Worm (Caenorhabditis elegans) whole organism, mixed stage, embryonic: ENCODE data around the gene let-70.

ENCODE experiments used
- M03D4.4 ChIP-seq: sonication (generic microtip); optimal IDR thresholded peaks from 2 replicates; lab custom pipeline; 2017; ENCODE audit warnings: mild to moderate bottlenecking, missing genetic modification characterization, missing compliant biosample characterization
- blmp-1 ChIP-seq: fragments of 150-350 bp; optimal IDR thresholded peaks from 2 replicates; lab custom pipeline; 2014; ENCODE audit warnings: missing biosample characterization, missing genetic modification characterization
- ceh-39 ChIP-seq: fragments of 150-350 bp; optimal IDR thresholded peaks from 2 replicates; lab custom pipeline; 2014; ENCODE audit warnings: missing biosample characterization, missing genetic modification characterization
- ceh-43 ChIP-seq: fragments of 200-800 bp; sonication (Bioruptor generic); optimal IDR thresholded peaks from 2 replicates; lab custom pipeline; 2018; ENCODE audit warnings: mild to moderate bottlenecking, missing genetic modification characterization, moderate library complexity, missing compliant biosample characterization
- ceh-83 ChIP-seq: fragments of 200-800 bp; sonication (Bioruptor generic); optimal IDR thresholded peaks from 2 replicates; lab custom pipeline; 2018; ENCODE audit warnings: mild to moderate bottlenecking, missing genetic modification characterization, missing compliant biosample characterization
- ces-1 ChIP-seq: fragments of 150-350 bp; optimal IDR thresholded peaks from 2 replicates; lab custom pipeline; 2014; ENCODE audit warnings: missing biosample characterization, missing genetic modification reagents, missing genetic modification characterization
- cnd-1 ChIP-seq: fragments of 200-800 bp; sonication (Bioruptor generic); optimal IDR thresholded peaks from 2 replicates; lab custom pipeline; 2018; ENCODE audit warnings: mild to moderate bottlenecking, missing genetic modification characterization, missing compliant biosample characterization
- drap-1 ChIP-seq: fragments of 200-800 bp; sonication (Bioruptor generic); optimal IDR thresholded peaks from 3 replicates; lab custom pipeline; 2018; ENCODE audit warnings: mild to moderate bottlenecking, missing genetic modification characterization, missing compliant biosample characterization
- elt-3 ChIP-seq: fragments of 150-350 bp; optimal IDR thresholded peaks from 2 replicates; lab custom pipeline; 2014; ENCODE audit warnings: missing biosample characterization, missing genetic modification characterization
- flh-1 ChIP-seq: fragments of 200-800 bp; sonication (Bioruptor generic); optimal IDR thresholded peaks from 2 replicates; lab custom pipeline; 2018; ENCODE audit warnings: mild to moderate bottlenecking, missing genetic modification characterization, moderate library complexity, missing compliant biosample characterization
- ham-2 ChIP-seq: fragments of 200-800 bp; sonication (Bioruptor generic); optimal IDR thresholded peaks from 2 replicates; lab custom pipeline; 2018; ENCODE audit warnings: mild to moderate bottlenecking, missing genetic modification characterization, missing compliant biosample characterization
- hlh-1 ChIP-seq: fragments of 150-350 bp; optimal IDR thresholded peaks from 2 replicates; lab custom pipeline; 2014; ENCODE audit warnings: missing biosample characterization, missing genetic modification reagents, missing genetic modification characterization
- lin-13 ChIP-seq: fragments of 150-350 bp; optimal IDR thresholded peaks from 2 replicates; lab custom pipeline; 2014; ENCODE audit warnings: missing biosample characterization, missing genetic modification characterization
- lsy-2 ChIP-seq: fragments of 150-350 bp; optimal IDR thresholded peaks from 2 replicates; lab custom pipeline; 2014; ENCODE audit warnings: missing biosample characterization, missing genetic modification characterization
- mab-5 ChIP-seq: fragments of 150-350 bp; optimal IDR thresholded peaks from 2 replicates; lab custom pipeline; 2014; ENCODE audit warnings: missing biosample characterization, missing genetic modification characterization
- mep-1 ChIP-seq: fragments of 150-350 bp; optimal IDR thresholded peaks from 2 replicates; lab custom pipeline; 2017; ENCODE audit warnings: missing biosample characterization, missing genetic modification reagents, missing genetic modification characterization, inconsistent platforms
- mls-2 ChIP-seq: sonication (generic microtip); optimal IDR thresholded peaks from 2 replicates; lab custom pipeline; 2016; ENCODE audit warnings: mild to moderate bottlenecking, missing genetic modification characterization, moderate library complexity, missing compliant biosample characterization
- nhr-12 ChIP-seq: fragments of 150-350 bp; optimal IDR thresholded peaks from 2 replicates; lab custom pipeline; 2014; ENCODE audit warnings: missing biosample characterization, missing genetic modification characterization
- nhr-2 ChIP-seq: fragments of 150-350 bp; optimal IDR thresholded peaks from 2 replicates; lab custom pipeline; 2014; ENCODE audit warnings: missing biosample characterization, missing genetic modification characterization
- nhr-237 ChIP-seq: fragments of 150-350 bp; optimal IDR thresholded peaks from 2 replicates; lab custom pipeline; 2014; ENCODE audit warnings: missing biosample characterization, missing genetic modification characterization
- nhr-76 ChIP-seq: sonication (generic microtip); optimal IDR thresholded peaks from 2 replicates; lab custom pipeline; 2017; ENCODE audit warnings: missing biosample characterization, missing genetic modification characterization
- pha-4 ChIP-seq: fragments of 150-350 bp; optimal IDR thresholded peaks from 2 replicates; lab custom pipeline; 2018; ENCODE audit warnings: missing biosample characterization, missing genetic modification reagents, missing genetic modification characterization
- sem-2 ChIP-seq: fragments of 200-800 bp; sonication (Bioruptor generic); optimal IDR thresholded peaks from 2 replicates; lab custom pipeline; 2018; ENCODE audit warnings: mild to moderate bottlenecking, missing genetic modification characterization, missing compliant biosample characterization
- snpc-4 ChIP-seq: fragments of 150-350 bp; optimal IDR thresholded peaks from 2 replicates; lab custom pipeline; 2014; ENCODE audit warnings: missing biosample characterization, missing genetic modification characterization
- sptf-1 ChIP-seq: sonication (generic microtip); optimal IDR thresholded peaks from 2 replicates; lab custom pipeline; 2017; ENCODE audit warnings: mild to moderate bottlenecking, missing genetic modification characterization, moderate library complexity, missing compliant biosample characterization
- unc-120 ChIP-seq: sonication (generic microtip); optimal IDR thresholded peaks from 2 replicates; lab custom pipeline; 2017; ENCODE audit warnings: missing genetic modification characterization, missing compliant biosample characterization; ENCODE audit not compliant: poor library complexity, severe bottlenecking
- unc-39 ChIP-seq: fragments of 150-350 bp; optimal IDR thresholded peaks from 2 replicates; lab custom pipeline; 2014; ENCODE audit warnings: missing biosample characterization, missing genetic modification characterization
- unc-62 ChIP-seq: fragments of 150-350 bp; optimal IDR thresholded peaks from 2 replicates; lab custom pipeline; 2014; ENCODE audit warnings: missing biosample characterization, missing genetic modification reagents, missing genetic modification characterization
- zip-8 ChIP-seq: fragments of 150-350 bp; optimal IDR thresholded peaks from 2 replicates; lab custom pipeline; 2014; ENCODE audit warnings: missing biosample characterization, missing genetic modification characterization
- ztf-11 ChIP-seq: fragments of 150-350 bp; optimal IDR thresholded peaks from 2 replicates; lab custom pipeline; 2014; ENCODE audit warnings: missing biosample characterization, missing genetic modification characterization

The let-70 gene

DNA sequence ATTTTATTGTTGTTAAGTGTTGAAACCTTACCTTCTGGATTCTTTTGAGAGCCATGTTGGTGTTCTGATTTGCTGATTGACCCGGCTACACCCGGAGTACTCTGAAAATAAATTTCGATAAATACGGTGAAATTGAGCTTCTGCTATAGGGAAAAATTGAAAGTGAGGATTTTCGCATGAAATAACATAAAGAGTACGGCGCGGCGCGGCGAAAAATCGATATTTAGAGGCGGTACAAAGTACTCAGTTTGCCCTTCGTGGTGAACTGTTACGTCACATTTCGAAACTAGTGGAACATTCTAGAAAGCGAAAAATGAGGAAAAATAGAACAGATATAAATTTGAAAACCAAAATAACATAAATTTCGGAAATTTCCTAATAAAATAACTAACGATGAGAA is at the start of gene let-70:
Gene let-70, minus strand, starts transcription at position 101 of the 400 bp plus-strand sequence.
- TF ChIP-seq zip-8 (tag; lab: Kevin White, UChicago), result peak; percentile 14
- no peak for TF ChIP-seq sem-2
- TF ChIP-seq ztf-11 (tag; lab: Kevin White, UChicago), result no peak
- TF ChIP-seq mep-1 (tag; lab: Kevin White, UChicago), result no peak

DNA sequence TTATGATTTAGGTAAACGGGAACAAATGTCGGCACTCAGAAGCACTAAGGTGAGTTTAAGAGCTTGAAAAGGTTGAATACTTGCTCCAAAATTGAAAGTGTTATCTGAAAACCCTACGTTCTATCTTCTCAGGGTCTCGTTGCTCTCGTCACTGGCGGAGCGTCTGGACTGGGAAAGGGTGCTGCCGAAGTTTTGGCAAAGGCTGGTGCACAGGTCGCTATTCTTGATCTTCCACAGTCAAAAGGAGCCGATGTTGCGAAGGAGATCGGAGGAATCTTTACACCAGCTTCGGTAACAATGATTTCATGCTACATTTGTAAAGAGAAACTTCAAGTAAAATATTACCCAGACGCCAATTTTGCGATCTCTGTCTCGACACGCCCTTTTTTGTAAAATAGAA is 49.2 kb upstream of the let-70 start, which contains the start of gene ard-1:
Gene ard-1, plus strand, starts transcription at position 12 of the 400 bp plus-strand sequence.
- TF ChIP-seq hlh-1, result no peak
- no peak for TF ChIP-seq unc-120
- TF ChIP-seq sptf-1 (tag; lab: Kevin White, UChicago), result no peak
- no peak for TF ChIP-seq mab-5 (tag; lab: Kevin White, UChicago)
- no peak for TF ChIP-seq unc-62 (GFP tag; lab: Kevin White, UChicago)
- TF ChIP-seq ztf-11 (tag; lab: Kevin White, UChicago), result no peak
- no peak for TF ChIP-seq ceh-39
- TF ChIP-seq ces-1 (GFP tag; lab: Kevin White, UChicago), result no peak
- no peak for TF ChIP-seq pha-4 (tag; lab: Kevin White, UChicago)
- no peak for TF ChIP-seq lsy-2 (tag; lab: Kevin White, UChicago)
- no peak for TF ChIP-seq nhr-237
- TF ChIP-seq M03D4.4, result no peak
- TF ChIP-seq sem-2, result no peak
- TF ChIP-seq snpc-4 (tag; lab: Kevin White, UChicago), result no peak
- TF ChIP-seq, all 35 proteins: peak for 0

DNA sequence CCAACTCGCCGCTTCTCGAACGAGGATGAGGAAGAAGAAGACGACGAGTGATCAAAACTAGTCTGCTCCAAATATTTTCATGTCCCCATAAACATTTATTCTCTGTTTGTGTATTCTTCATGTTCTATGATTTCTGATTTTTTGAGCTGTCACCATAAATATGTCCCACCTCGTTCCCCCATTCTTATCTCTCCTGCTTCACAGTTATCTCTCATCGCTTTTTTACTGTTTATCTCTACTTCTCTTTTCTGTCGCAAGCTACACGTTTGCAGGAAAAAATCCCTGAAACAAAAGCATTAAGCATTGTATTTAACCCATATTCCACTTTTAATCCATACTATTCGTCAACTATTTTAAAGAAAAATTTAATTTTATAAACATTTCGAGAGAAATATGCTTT is 48.7 kb upstream of the let-70 start:
- no peak for TF ChIP-seq cnd-1 (tag; lab: Kevin White, UChicago)
- TF ChIP-seq mls-2 (tag; lab: Kevin White, UChicago), result no peak
- TF ChIP-seq unc-39 (tag; lab: Kevin White, UChicago), result no peak
- TF ChIP-seq lsy-2 (tag; lab: Kevin White, UChicago), result no peak
- TF ChIP-seq sem-2, result no peak
- no peak for TF ChIP-seq drap-1 (GFP tag; lab: Kevin White, UChicago)
- no peak for TF ChIP-seq ceh-83 (GFP tag; lab: Kevin White, UChicago)
- no peak for TF ChIP-seq pha-4 (tag; lab: Kevin White, UChicago)
- no peak for TF ChIP-seq ham-2 (GFP tag; lab: Kevin White, UChicago)

DNA sequence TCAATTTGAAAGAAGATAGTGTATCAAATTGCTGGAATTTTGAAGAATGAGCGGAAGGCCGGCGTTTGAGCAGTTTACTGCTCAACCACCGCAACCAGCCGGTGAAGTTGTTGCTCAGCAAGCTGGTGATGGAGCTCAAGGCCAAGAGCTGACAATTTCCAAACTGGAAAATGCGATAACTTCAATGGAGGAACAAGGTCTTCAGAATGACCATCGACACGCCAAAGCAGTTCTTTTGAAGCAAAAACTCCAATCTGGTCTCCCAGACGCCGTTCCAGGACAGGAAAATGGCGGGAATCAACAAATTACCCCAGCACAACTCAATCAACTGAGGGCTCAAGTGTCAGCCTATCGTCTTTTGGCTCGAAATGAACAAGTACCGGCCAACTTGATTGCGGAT is 44.0 kb upstream of the let-70 start:
- TF ChIP-seq mab-5 (tag; lab: Kevin White, UChicago), result no peak
- TF ChIP-seq nhr-12 (tag; lab: Kevin White, UChicago), result no peak
- TF ChIP-seq unc-62 (GFP tag; lab: Kevin White, UChicago), result no peak
- TF ChIP-seq unc-39 (tag; lab: Kevin White, UChicago), result no peak
- TF ChIP-seq hlh-1, result no peak
- no peak for TF ChIP-seq blmp-1
- no peak for TF ChIP-seq snpc-4 (tag; lab: Kevin White, UChicago)
- no peak for TF ChIP-seq ham-2 (GFP tag; lab: Kevin White, UChicago)
- TF ChIP-seq ceh-83 (GFP tag; lab: Kevin White, UChicago), result no peak
- no peak for TF ChIP-seq ces-1 (GFP tag; lab: Kevin White, UChicago)
- TF ChIP-seq M03D4.4, result no peak
- TF ChIP-seq mep-1 (tag; lab: Kevin White, UChicago), result no peak
- TF ChIP-seq, all 35 proteins: peak for 0

DNA sequence TGAATTAATAATTGTTTCAGACTA is 43.8 kb upstream of the let-70 start, which contains the start of gene swsn-4:
Gene swsn-4, plus strand, starts transcription at position 21 of the 24 bp plus-strand sequence.
- no peak for TF ChIP-seq unc-62 (GFP tag; lab: Kevin White, UChicago)
- TF ChIP-seq ztf-11 (tag; lab: Kevin White, UChicago), result no peak
- no peak for TF ChIP-seq nhr-237
- no peak for TF ChIP-seq zip-8 (tag; lab: Kevin White, UChicago)
- TF ChIP-seq ceh-83 (GFP tag; lab: Kevin White, UChicago), result no peak
- no peak for TF ChIP-seq blmp-1
- no peak for TF ChIP-seq unc-120
- no peak for TF ChIP-seq unc-39 (tag; lab: Kevin White, UChicago)
- TF ChIP-seq nhr-2 (tag; lab: Kevin White, UChicago), result no peak
- no peak for TF ChIP-seq ceh-43 (GFP tag; lab: Kevin White, UChicago)
- no peak for TF ChIP-seq elt-3 (tag; lab: Kevin White, UChicago)
- no peak for TF ChIP-seq ceh-39

DNA sequence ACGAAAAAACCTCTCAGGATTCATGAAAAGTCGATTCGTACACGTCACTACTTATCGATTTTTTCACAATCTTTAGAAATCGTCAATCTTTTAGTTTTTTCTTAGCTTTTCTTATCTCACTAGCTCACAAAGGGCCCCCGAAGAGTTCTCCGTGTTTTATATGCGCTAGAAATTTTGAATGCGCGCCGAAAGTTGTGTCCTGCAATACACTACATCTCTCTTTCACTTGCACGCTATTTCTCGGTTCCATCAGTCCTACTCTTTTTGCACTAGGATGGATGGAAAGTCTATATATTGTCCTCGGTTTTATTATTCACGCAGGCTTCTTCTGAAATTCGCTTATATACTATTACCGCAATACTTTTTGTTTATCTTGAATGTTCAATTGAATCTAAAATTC is 43.6 kb upstream of the let-70 start:
- TF ChIP-seq lin-13 (tag; lab: Kevin White, UChicago) (no peak), hlh-1 (no peak), lsy-2 (tag; lab: Kevin White, UChicago) (no peak), zip-8 (tag; lab: Kevin White, UChicago) (no peak), nhr-76 (tag; lab: Kevin White, UChicago) (no peak), flh-1 (GFP tag; lab: Kevin White, UChicago) (no peak), ceh-39 (no peak), mep-1 (tag; lab: Kevin White, UChicago) (no peak), nhr-12 (tag; lab: Kevin White, UChicago) (no peak)
